Worm (Caenorhabditis elegans): ENCODE results near the gene T04A11.4.

DNA sequence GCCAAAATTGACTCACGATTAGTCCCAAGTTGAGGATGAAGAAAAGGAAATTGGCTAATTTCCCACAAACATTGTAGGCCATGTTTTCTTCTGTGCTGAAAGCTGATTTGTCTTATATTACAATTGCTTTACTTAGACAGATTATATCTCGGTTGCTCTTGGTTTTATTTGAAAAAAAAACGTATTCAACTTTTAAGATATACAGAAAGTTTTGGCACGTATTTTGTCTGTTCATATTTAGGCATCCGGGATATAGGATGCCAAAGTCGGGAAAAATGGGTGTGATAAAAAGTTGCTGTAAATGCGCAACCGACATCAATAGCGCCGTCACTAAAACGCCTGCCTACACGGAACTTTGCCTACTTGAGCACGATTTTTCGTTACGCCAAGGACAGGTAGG, 35.8 kb upstream of the T04A11.4 start, which contains the start of gene tsp-4:
- TF ChIP-seq elt-2 (tag; optimal IDR thresholded peaks at IDR 0.05) (no peak), lin-15B (tag; optimal IDR thresholded peaks at IDR 0.05) (no peak), sea-2 (GFP tag; optimal IDR thresholded peaks at IDR 0.05) (no peak), R02D3.7 (tag; optimal IDR thresholded peaks at IDR 0.05) (no peak), nhr-28 (tag; optimal IDR thresholded peaks at IDR 0.05) (no peak), ztf-11 (tag; optimal IDR thresholded peaks at IDR 0.05) (no peak)
